Fruit fly (Drosophila melanogaster): Measurements from ENCODE around the gene CG5116.

DNA sequence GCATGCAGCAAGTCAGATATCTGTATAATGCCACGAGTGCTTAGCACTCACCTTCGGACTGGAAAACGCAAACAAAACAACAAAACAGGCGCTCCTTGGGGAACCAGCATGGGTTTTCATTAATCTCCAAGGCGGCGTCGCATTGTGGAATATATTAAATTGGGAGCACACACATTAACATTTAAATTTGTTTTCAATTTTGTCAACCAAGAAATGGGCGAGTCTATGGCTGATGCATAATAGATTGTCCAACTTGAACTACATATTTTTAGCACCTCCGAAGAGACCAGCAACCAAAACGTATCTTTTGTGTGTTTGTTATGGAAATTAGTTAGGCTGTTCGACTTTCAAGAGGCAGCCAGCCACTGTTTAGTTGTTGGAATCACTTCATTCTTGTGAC lies 35.4 kb upstream of the CG5116 start:
- no peak for TF ChIP-seq tj (GFP tag; optimal IDR thresholded peaks at IDR 0.05)
- TF ChIP-seq Mnt (GFP tag; optimal IDR thresholded peaks at IDR 0.05), result no peak
- TF ChIP-seq Clk (GFP tag; optimal IDR thresholded peaks at IDR 0.05), result no peak
- no peak for TF ChIP-seq pad (GFP tag; optimal IDR thresholded peaks at IDR 0.05)
- no peak for TF ChIP-seq cic (GFP tag; optimal IDR thresholded peaks at IDR 0.05)
- TF ChIP-seq CG12768 (GFP tag; optimal IDR thresholded peaks at IDR 0.05), result no peak
- TF ChIP-seq Hr96 (GFP tag; optimal IDR thresholded peaks at IDR 0.05), result no peak
- no peak for TF ChIP-seq CG7101 (tag; optimal IDR thresholded peaks at IDR 0.05)
- TF ChIP-seq CG11617 (GFP tag; optimal IDR thresholded peaks at IDR 0.05), result no peak
- TF ChIP-seq bab1 (GFP tag; optimal IDR thresholded peaks at IDR 0.05), result no peak
- no peak for TF ChIP-seq kay (GFP tag; ENCODE audit: borderline replicate concordance)
- no peak for TF ChIP-seq Crg-1 (GFP tag; optimal IDR thresholded peaks at IDR 0.05)
- TF ChIP-seq CG33017 (tag; optimal IDR thresholded peaks at IDR 0.05), result no peak

All from whole organism, adult.